Worm (Caenorhabditis elegans) whole organism, young adult: ENCODE data around the gene srw-54.

ENCODE experiments used
- B0035.1 ChIP-seq: sonication (generic microtip); optimal IDR thresholded peaks from 2 replicates; lab custom pipeline; 2016; ENCODE audit warnings: missing genetic modification characterization, mild to moderate bottlenecking, missing compliant biosample characterization, missing genotype, missing genetic modification reagents
- B0261.1 ChIP-seq: sonication (generic microtip); optimal IDR thresholded peaks from 2 replicates; lab custom pipeline; 2016; ENCODE audit warnings: mild to moderate bottlenecking, missing genetic modification characterization, moderate library complexity, missing compliant biosample characterization
- D2030.7 ChIP-seq: fragments of 200-800 bp; sonication (Bioruptor generic); IDR thresholded peaks from 2 replicates; pipeline ENCODE4 v1.3.6; 2022; ENCODE audit warnings: missing genetic modification reagents, missing genetic modification characterization, missing compliant biosample characterization
- F22D6.2 ChIP-seq: sonication (generic microtip); optimal IDR thresholded peaks from 2 replicates; lab custom pipeline; 2016; ENCODE audit warnings: mild to moderate bottlenecking, missing genetic modification characterization, missing compliant biosample characterization
- F33H1.4 ChIP-seq: fragments of 200-800 bp; sonication (Bioruptor generic); IDR thresholded peaks from 2 replicates; pipeline ENCODE4 v1.3.6; 2022; ENCODE audit warnings: missing genetic modification reagents, missing genetic modification characterization, missing compliant biosample characterization
- F49E8.2 ChIP-seq: sonication (generic microtip); optimal IDR thresholded peaks from 3 replicates; lab custom pipeline; 2017; ENCODE audit warnings: missing genetic modification characterization, mild to moderate bottlenecking, missing compliant biosample characterization, antibody characterized with exemption, moderate library complexity; ENCODE audit not compliant: insufficient read depth
- F52B5.7 ChIP-seq: sonication (generic microtip); optimal IDR thresholded peaks from 2 replicates; lab custom pipeline; 2016; ENCODE audit warnings: mild to moderate bottlenecking, missing genetic modification characterization, missing compliant biosample characterization
- F57C9.4 ChIP-seq: sonication (generic microtip); optimal IDR thresholded peaks from 2 replicates; lab custom pipeline; 2017; ENCODE audit warnings: mild to moderate bottlenecking, missing genetic modification characterization, missing compliant biosample characterization
- T07F8.4 ChIP-seq: sonication (generic microtip); optimal IDR thresholded peaks from 2 replicates; lab custom pipeline; 2016; ENCODE audit warnings: mild to moderate bottlenecking, missing genetic modification characterization, moderate library complexity, missing compliant biosample characterization
- T26A5.8 ChIP-seq: sonication (generic microtip); optimal IDR thresholded peaks from 2 replicates; lab custom pipeline; 2016; ENCODE audit warnings: missing genetic modification characterization, missing compliant biosample characterization
- Y95B8A.8 ChIP-seq: fragments of 200-800 bp; sonication (Bioruptor generic); IDR thresholded peaks from 2 replicates; pipeline ENCODE4 v1.3.6; 2022; ENCODE audit warnings: missing genetic modification reagents, missing genetic modification characterization, missing compliant biosample characterization
- ZK185.1 ChIP-seq: sonication (generic microtip); optimal IDR thresholded peaks from 2 replicates; lab custom pipeline; 2016; ENCODE audit warnings: mild to moderate bottlenecking, missing genetic modification characterization, missing compliant biosample characterization; ENCODE audit not compliant: poor library complexity, severe bottlenecking
- aptf-2 ChIP-seq: fragments of 200-800 bp; sonication (Bioruptor generic); conservative IDR thresholded peaks from 2 replicates; pipeline ENCODE4 v1.3.6; 2022; ENCODE audit warnings: missing genetic modification reagents, missing genetic modification characterization, missing compliant biosample characterization
- attf-6 ChIP-seq: fragments of 200-800 bp; sonication (Bioruptor generic); IDR thresholded peaks from 2 replicates; pipeline ENCODE4 v1.3.6; 2022; ENCODE audit warnings: missing genetic modification reagents, missing genetic modification characterization, missing compliant biosample characterization
- bed-1 ChIP-seq: fragments of 200-800 bp; sonication (Bioruptor generic); IDR thresholded peaks from 2 replicates; pipeline ENCODE4 v1.3.6; 2022; ENCODE audit warnings: missing genetic modification reagents, missing genetic modification characterization, missing compliant biosample characterization
- bed-2 ChIP-seq: fragments of 200-800 bp; sonication (Bioruptor generic); IDR thresholded peaks from 2 replicates; pipeline ENCODE4 v1.3.6; 2022; ENCODE audit warnings: missing genetic modification reagents, missing genetic modification characterization, missing compliant biosample characterization
- ccch-3 ChIP-seq: fragments of 200-800 bp; sonication (Bioruptor generic); optimal IDR thresholded peaks from 2 replicates; lab custom pipeline; 2018; ENCODE audit warnings: mild to moderate bottlenecking, missing genetic modification characterization, missing compliant biosample characterization
- cebp-2 ChIP-seq: fragments of 200-800 bp; sonication (Bioruptor generic); IDR thresholded peaks from 2 replicates; pipeline ENCODE4 v1.3.6; 2022; ENCODE audit warnings: missing genetic modification characterization, missing compliant biosample characterization
- chd-7 ChIP-seq: sonication (generic microtip); optimal IDR thresholded peaks from 2 replicates; lab custom pipeline; 2016; ENCODE audit warnings: mild to moderate bottlenecking, missing genetic modification characterization, moderate library complexity, missing compliant biosample characterization
- dox-1 ChIP-seq: fragments of 200-800 bp; sonication (Bioruptor generic); IDR thresholded peaks from 2 replicates; pipeline ENCODE4 v1.3.6; 2022; ENCODE audit warnings: missing genetic modification reagents, missing genetic modification characterization, missing compliant biosample characterization
- dpff-1 ChIP-seq: sonication (generic microtip); optimal IDR thresholded peaks from 2 replicates; lab custom pipeline; 2017; ENCODE audit warnings: mild to moderate bottlenecking, missing genetic modification characterization, missing compliant biosample characterization
- egl-44 ChIP-seq: fragments of 200-800 bp; sonication (Bioruptor generic); IDR thresholded peaks from 2 replicates; pipeline ENCODE4 v1.3.6; 2022; ENCODE audit warnings: missing genetic modification reagents, missing genetic modification characterization, missing compliant biosample characterization
- egrh-3 ChIP-seq: fragments of 200-800 bp; sonication (Bioruptor generic); IDR thresholded peaks from 2 replicates; pipeline ENCODE4 v1.3.6; 2022; ENCODE audit warnings: missing genetic modification reagents, missing genetic modification characterization, missing compliant biosample characterization
- fkh-3 ChIP-seq: sonication (generic microtip); optimal IDR thresholded peaks from 2 replicates; lab custom pipeline; 2016; ENCODE audit warnings: mild to moderate bottlenecking, missing genetic modification characterization, missing compliant biosample characterization
- gei-17 ChIP-seq: fragments of 200-800 bp; sonication (Bioruptor generic); optimal IDR thresholded peaks from 2 replicates; lab custom pipeline; 2018; ENCODE audit warnings: mild to moderate bottlenecking, missing genetic modification characterization, missing compliant biosample characterization
- him-1 ChIP-seq: sonication (generic microtip); optimal IDR thresholded peaks from 2 replicates; lab custom pipeline; 2016; ENCODE audit warnings: missing genotype, missing genetic modification reagents, missing genetic modification characterization, missing compliant biosample characterization
- hmg-1.2 ChIP-seq: fragments of 200-800 bp; sonication (Bioruptor generic); IDR thresholded peaks from 2 replicates; pipeline ENCODE4 v1.3.6; 2022; ENCODE audit warnings: missing genetic modification reagents, missing genetic modification characterization, missing compliant biosample characterization
- hsf-1 ChIP-seq: fragments of 200-800 bp; sonication (Bioruptor generic); IDR thresholded peaks from 2 replicates; pipeline ENCODE4 v1.3.6; 2022; ENCODE audit warnings: missing genetic modification reagents, missing genetic modification characterization, missing compliant biosample characterization
- lag-1 ChIP-seq: fragments of 200-800 bp; sonication (Bioruptor generic); IDR thresholded peaks from 2 replicates; pipeline ENCODE4 v1.3.6; 2022; ENCODE audit warnings: missing genetic modification reagents, missing genetic modification characterization, missing compliant biosample characterization
- lin-26 ChIP-seq: fragments of 200-800 bp; sonication (Bioruptor generic); IDR thresholded peaks from 2 replicates; pipeline ENCODE4 v1.3.6; 2022; ENCODE audit warnings: missing genetic modification reagents, missing genetic modification characterization, missing compliant biosample characterization
- lsy-27 ChIP-seq: sonication (generic microtip); optimal IDR thresholded peaks from 2 replicates; lab custom pipeline; 2017; ENCODE audit warnings: missing genetic modification characterization, mild to moderate bottlenecking, missing compliant biosample characterization, antibody characterized with exemption, missing genotype, borderline replicate concordance; ENCODE audit not compliant: insufficient read depth
- madf-10 ChIP-seq: sonication (generic microtip); optimal IDR thresholded peaks from 2 replicates; lab custom pipeline; 2016; ENCODE audit warnings: mild to moderate bottlenecking, missing genetic modification characterization, missing compliant biosample characterization
- mcd-1 ChIP-seq: fragments of 200-800 bp; sonication (Bioruptor generic); IDR thresholded peaks from 2 replicates; pipeline ENCODE4 v1.3.6; 2022; ENCODE audit warnings: missing genetic modification reagents, missing genetic modification characterization, missing compliant biosample characterization
- mes-4 ChIP-seq: sonication (generic microtip); optimal IDR thresholded peaks from 2 replicates; lab custom pipeline; 2016; ENCODE audit warnings: missing genotype, missing genetic modification characterization, missing compliant biosample characterization
- nfyb-1 ChIP-seq: fragments of 200-800 bp; sonication (Bioruptor generic); IDR thresholded peaks from 2 replicates; pipeline ENCODE4 v1.3.6; 2022; ENCODE audit warnings: missing genetic modification reagents, missing genetic modification characterization, missing compliant biosample characterization
- nhr-90 ChIP-seq: sonication (generic microtip); optimal IDR thresholded peaks from 2 replicates; lab custom pipeline; 2016; ENCODE audit warnings: missing genotype, mild to moderate bottlenecking, missing genetic modification characterization, missing compliant biosample characterization
- rec-8 ChIP-seq, 2 experiments: sonication (generic microtip); optimal IDR thresholded peaks; 2 replicates each; lab custom pipeline; 2016; ENCODE audit warnings: mild to moderate bottlenecking in 2 of 2, missing genetic modification characterization in 2 of 2, missing genetic modification reagents in 2 of 2, missing genotype in 2 of 2, missing biosample characterization in 1 of 2, missing compliant biosample characterization in 1 of 2, moderate library complexity in 1 of 2
- rpc-1 ChIP-seq, 2 experiments: fragments of 150-350 bp in 1 of 2; sonication (generic microtip) in 1 of 2; optimal IDR thresholded peaks; 2 replicates each; lab custom pipeline; 2014 to 2018; ENCODE audit warnings: missing biosample characterization in 1 of 2, missing genetic modification characterization in 1 of 2, missing genetic modification reagents in 1 of 2, missing genotype in 1 of 2
- snpc-1.1 ChIP-seq: sonication (generic microtip); optimal IDR thresholded peaks from 2 replicates; lab custom pipeline; 2017; ENCODE audit warnings: missing genetic modification characterization, mild to moderate bottlenecking, missing compliant biosample characterization, antibody characterized with exemption, moderate library complexity, missing genotype, missing genetic modification reagents; ENCODE audit not compliant: insufficient read depth
- snpc-3.4 ChIP-seq: sonication (generic microtip); optimal IDR thresholded peaks from 2 replicates; lab custom pipeline; 2017; ENCODE audit warnings: missing genetic modification characterization, mild to moderate bottlenecking, missing compliant biosample characterization, antibody characterized with exemption, moderate library complexity, missing genotype, missing genetic modification reagents
- sptf-2 ChIP-seq: fragments of 200-800 bp; sonication (Bioruptor generic); optimal IDR thresholded peaks from 2 replicates; lab custom pipeline; 2018; ENCODE audit warnings: mild to moderate bottlenecking, missing genetic modification characterization, missing compliant biosample characterization
- tbp1 ChIP-seq: fragments of 200-800 bp; sonication (Bioruptor generic); optimal IDR thresholded peaks from 2 replicates; lab custom pipeline; 2018; ENCODE audit warnings: mild to moderate bottlenecking, missing genetic modification characterization, missing compliant biosample characterization
- tlf-1 ChIP-seq: fragments of 200-800 bp; sonication (Bioruptor generic); optimal IDR thresholded peaks from 2 replicates; lab custom pipeline; 2018; ENCODE audit warnings: mild to moderate bottlenecking, missing genetic modification characterization, missing compliant biosample characterization
- ztf-18 ChIP-seq: sonication (generic microtip); optimal IDR thresholded peaks from 2 replicates; lab custom pipeline; 2016; ENCODE audit warnings: missing genotype, mild to moderate bottlenecking, missing genetic modification characterization, missing compliant biosample characterization
- ztf-26 ChIP-seq: sonication (generic microtip); optimal IDR thresholded peaks from 2 replicates; lab custom pipeline; 2017; ENCODE audit warnings: missing genetic modification characterization, missing compliant biosample characterization

The srw-54 gene

DNA sequence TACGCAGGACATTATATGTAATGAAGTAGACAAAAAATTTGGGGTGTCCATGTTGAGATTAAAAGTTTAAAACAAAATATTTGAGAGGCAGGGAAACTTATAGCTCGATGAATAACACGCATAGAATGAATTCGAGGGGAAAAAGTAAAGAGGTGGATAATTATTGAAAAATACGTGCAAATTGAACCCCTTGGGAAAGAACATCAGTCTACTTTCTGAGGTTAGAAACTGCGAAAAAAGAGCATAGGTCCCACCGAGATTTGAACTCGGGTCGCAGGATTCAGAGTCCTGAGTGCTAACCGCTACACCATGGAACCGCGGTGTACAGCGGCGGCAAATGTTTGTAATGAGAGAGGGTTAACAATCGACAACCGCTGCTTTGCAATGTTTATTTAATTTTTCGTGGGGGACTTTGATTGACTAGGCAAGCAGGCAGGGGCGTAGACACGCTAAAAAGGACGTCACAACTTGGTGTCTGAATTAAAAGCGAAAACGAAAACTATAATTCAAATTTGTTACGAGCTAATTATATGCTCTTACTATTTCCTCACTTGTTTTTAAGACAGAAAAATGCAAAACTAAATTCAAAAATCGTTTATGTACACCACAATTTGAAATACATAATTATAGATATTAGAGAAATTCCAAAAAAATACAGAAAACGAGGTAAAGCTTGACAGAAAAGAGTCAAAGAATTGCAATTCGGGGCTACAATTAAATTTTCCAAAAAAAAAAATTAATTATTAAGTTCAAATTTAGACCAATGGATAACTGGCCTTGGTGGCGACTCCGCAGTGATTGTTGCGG lies 18.9 kb upstream of the srw-54 start, which contains the start of gene srh-269:
TSS of gene srh-269 (minus strand) at position 51 of the 807 bp plus-strand sequence.
- TF ChIP-seq Y95B8A.8 (GFP tag; lab: Robert Waterston, UW) (peak; percentile 79), mes-4 (peak; percentile 10), mcd-1 (peak; percentile 77), F57C9.4 (tag; lab: Kevin White, UChicago) (peak; percentile 43), hmg-1.2 (GFP tag; lab: Robert Waterston, UW) (peak; percentile 81), tbp1 (GFP tag; lab: Kevin White, UChicago) (peak; percentile 95), snpc-3.4 (tag; lab: Kevin White, UChicago) (peak; percentile 72), gei-17 (peak; percentile 51), B0035.1 (tag; lab: Kevin White, UChicago) (peak; percentile 76), F52B5.7 (tag; lab: Kevin White, UChicago) (peak; percentile 96), snpc-1.1 (tag; lab: Kevin White, UChicago) (peak; percentile 67), D2030.7 (GFP tag; lab: Robert Waterston, UW) (peak; percentile 68), nhr-90 (tag; lab: Kevin White, UChicago) (peak; percentile 64), lin-26 (GFP tag; lab: Robert Waterston, UW) (peak; percentile 91), aptf-2 (GFP tag; lab: Robert Waterston, UW) (no peak), F49E8.2 (tag; lab: Kevin White, UChicago) (peak; percentile 29), bed-1 (GFP tag; lab: Robert Waterston, UW) (no peak), tlf-1 (GFP tag; lab: Kevin White, UChicago) (peak; percentile 70), ztf-26 (peak; percentile 81), rpc-1 (optimal IDR thresholded peaks at IDR 0.05; lab: Kevin White, UChicago) (peak; percentile 82), rpc-1 (tag; optimal IDR thresholded peaks at IDR 0.05; lab: Kevin White, UChicago) (peak; percentile 97), ZK185.1 (tag; lab: Kevin White, UChicago) (peak; percentile 74), bed-2 (GFP tag; lab: Robert Waterston, UW) (no peak), ztf-18 (tag; lab: Kevin White, UChicago) (peak; percentile 63), egl-44 (peak; percentile 92), dpff-1 (tag; lab: Kevin White, UChicago) (peak; percentile 6), fkh-3 (tag; lab: Kevin White, UChicago) (peak; percentile 95), lsy-27 (tag; lab: Kevin White, UChicago) (peak; percentile 80), chd-7 (peak; percentile 93), madf-10 (tag; lab: Kevin White, UChicago) (peak; percentile 76), him-1 (peak; percentile 87), ccch-3 (GFP tag; lab: Kevin White, UChicago) (no peak), nfyb-1 (GFP tag; lab: Robert Waterston, UW) (peak; percentile 95), egrh-3 (GFP tag; lab: Robert Waterston, UW) (peak; percentile 32), dox-1 (GFP tag; lab: Robert Waterston, UW) (peak; percentile 56; the same call in 1 of the 2 replicates), F22D6.2 (tag; lab: Kevin White, UChicago) (peak; percentile 29), sptf-2 (no peak), hsf-1 (GFP tag; lab: Robert Waterston, UW) (peak; percentile 61; the same call in 1 of the 2 replicates), cebp-2 (GFP tag; lab: Robert Waterston, UW) (peak; percentile 87; the same call in 1 of the 2 replicates), attf-6 (GFP tag; lab: Robert Waterston, UW) (peak; percentile 89), rec-8 (tag; optimal IDR thresholded peaks at IDR 0.05; lab: Kevin White, UChicago) (peak in 1 of 2 experiments; percentile 39), B0261.1 (peak; percentile 93), lag-1 (GFP tag; lab: Robert Waterston, UW) (no peak), T07F8.4 (tag; lab: Kevin White, UChicago) (peak; percentile 78), F33H1.4 (GFP tag; lab: Robert Waterston, UW) (peak; percentile 23; the same call in 1 of the 2 replicates), T26A5.8 (tag; lab: Kevin White, UChicago) (peak; percentile 75)
